Worm (Caenorhabditis elegans): ENCODE data around the gene bcl-7.

bcl-7 gene

ce11 chrIII:5900709-5901108 is 25.2 kb upstream of the bcl-7 start:
- TF ChIP-seq F44E2.7 (GFP tag; IDR thresholded peaks at IDR 0.05), result no peak
- peak; percentile 10 for TF ChIP-seq nhr-28 (tag; optimal IDR thresholded peaks at IDR 0.05)
- no peak for TF ChIP-seq ceh-32 (tag; optimal IDR thresholded peaks at IDR 0.05; ENCODE audit: poor library complexity)
- no peak for TF ChIP-seq fos-1 (tag; optimal IDR thresholded peaks at IDR 0.05)
- no peak for TF ChIP-seq F37D6.2 (tag; optimal IDR thresholded peaks at IDR 0.05)
- TF ChIP-seq hlh-11 (tag; optimal IDR thresholded peaks at IDR 0.05), result peak; percentile 23
- TF ChIP-seq zip-2 (tag; optimal IDR thresholded peaks at IDR 0.05), result no peak
- no peak for TF ChIP-seq T26A8.4 (GFP tag; IDR thresholded peaks at IDR 0.05)
- TF ChIP-seq lsy-2 (tag; optimal IDR thresholded peaks at IDR 0.05), result peak in 1 of 2 experiments; percentile 58
- peak; percentile 44 for TF ChIP-seq mep-1 (tag; optimal IDR thresholded peaks at IDR 0.05)
- TF ChIP-seq dve-1 (tag; optimal IDR thresholded peaks at IDR 0.05; ENCODE audit: insufficient read depth), result peak; percentile 52
- TF ChIP-seq lin-1 (GFP tag; IDR thresholded peaks at IDR 0.05), result no peak
- peak; percentile 96 for TF ChIP-seq nhr-6 (tag; optimal IDR thresholded peaks at IDR 0.05)
- TF ChIP-seq daf-16 (GFP tag; optimal IDR thresholded peaks at IDR 0.05), result no peak
- peak; percentile 18 for TF ChIP-seq daf-16 (tag; optimal IDR thresholded peaks at IDR 0.05)
- no peak for TF ChIP-seq pha-4 (GFP tag; IDR thresholded peaks at IDR 0.05)
- peak; percentile 22 for TF ChIP-seq pha-4 (tag; optimal IDR thresholded peaks at IDR 0.05)
- TF ChIP-seq lim-7 (GFP tag; IDR thresholded peaks at IDR 0.05), result no peak
- TF ChIP-seq dmd-8 (GFP tag; IDR thresholded peaks at IDR 0.05), result no peak
- TF ChIP-seq daf-8 (GFP tag; IDR thresholded peaks at IDR 0.05), result no peak

ce11 chrIII:5902558-5902957 is 23.3 kb upstream of the bcl-7 start:
- TF ChIP-seq mes-2 (tag; optimal IDR thresholded peaks at IDR 0.05; ENCODE audit: poor library complexity, severe bottlenecking) (no peak), cey-2 (tag; optimal IDR thresholded peaks at IDR 0.05; ENCODE audit: borderline replicate concordance, insufficient read depth) (no peak), hlh-30 (tag; optimal IDR thresholded peaks at IDR 0.05; ENCODE audit: insufficient read depth) (no peak)

ce11 chrIII:5906059-5906458 is 19.8 kb upstream of the bcl-7 start, which contains the start of gene dpff-1:
TSS of gene dpff-1 (minus strand) at chrIII:5906346.
- TF ChIP-seq nhr-42 (GFP tag; IDR thresholded peaks at IDR 0.05), result no peak
- no peak for TF ChIP-seq ctbp-1 (GFP tag; IDR thresholded peaks at IDR 0.05)
- TF ChIP-seq nhr-25 (tag; optimal IDR thresholded peaks at IDR 0.05; ENCODE audit: borderline replicate concordance, insufficient read depth), result no peak
- TF ChIP-seq cey-2 (tag; optimal IDR thresholded peaks at IDR 0.05; ENCODE audit: borderline replicate concordance, insufficient read depth), result no peak
- no peak for TF ChIP-seq ZK546.5 (tag; optimal IDR thresholded peaks at IDR 0.05)
- no peak for TF ChIP-seq tag-97 (GFP tag; IDR thresholded peaks at IDR 0.05)
- TF ChIP-seq hlh-30 (tag; optimal IDR thresholded peaks at IDR 0.05; ENCODE audit: insufficient read depth), result peak; percentile 16
- peak; percentile 39; the same call in 1 of the 2 replicates for TF ChIP-seq hmg-1.1 (GFP tag; IDR thresholded peaks at IDR 0.05)
- TF ChIP-seq nhr-11 (tag; optimal IDR thresholded peaks at IDR 0.05), result no peak
- no peak for TF ChIP-seq pha-4 (GFP tag; IDR thresholded peaks at IDR 0.05)
- TF ChIP-seq pha-4 (tag; optimal IDR thresholded peaks at IDR 0.05), result no peak
- TF ChIP-seq dmd-6 (GFP tag; IDR thresholded peaks at IDR 0.05), result 0 out of 2 replicates have a peak, but pooled peaks have one; percentile 7
- TF ChIP-seq vab-7 (GFP tag; IDR thresholded peaks at IDR 0.05), result no peak
- no peak for TF ChIP-seq mxl-2 (GFP tag; conservative IDR thresholded peaks at IDR 0.05)
- peak in 1 of 2 experiments; percentile 43 for TF ChIP-seq lsy-2 (tag; optimal IDR thresholded peaks at IDR 0.05)
- peak; percentile 12 for TF ChIP-seq hlh-11 (tag; optimal IDR thresholded peaks at IDR 0.05)
- TF ChIP-seq mes-2 (tag; optimal IDR thresholded peaks at IDR 0.05; ENCODE audit: poor library complexity, severe bottlenecking), result peak; percentile 64
- TF ChIP-seq set-16 (GFP tag; IDR thresholded peaks at IDR 0.05), result no peak
- no peak for TF ChIP-seq mdt-29 (GFP tag; IDR thresholded peaks at IDR 0.05)
- no peak for TF ChIP-seq R02D3.7 (tag; optimal IDR thresholded peaks at IDR 0.05)
- TF ChIP-seq F49E8.2 (tag; optimal IDR thresholded peaks at IDR 0.05; ENCODE audit: borderline replicate concordance), result no peak
- TF ChIP-seq sdz-12 (GFP tag; optimal IDR thresholded peaks at IDR 0.05), result no peak
- TF ChIP-seq dpl-1 (GFP tag; optimal IDR thresholded peaks at IDR 0.05), result no peak
- peak; percentile 30 for TF ChIP-seq dve-1 (tag; optimal IDR thresholded peaks at IDR 0.05; ENCODE audit: insufficient read depth)
- no peak for TF ChIP-seq nhr-6 (tag; optimal IDR thresholded peaks at IDR 0.05)
- peak; percentile 12 for TF ChIP-seq mep-1 (tag; optimal IDR thresholded peaks at IDR 0.05)

All from whole organism, L4 larva.